Worm (Caenorhabditis elegans) whole organism, L2 larva: ENCODE data around the gene nhr-38.

ENCODE experiments used
- F13H6.1 ChIP-seq: sonication (generic microtip); optimal IDR thresholded peaks from 2 replicates; lab custom pipeline; 2016; ENCODE audit warnings: missing genetic modification characterization, missing compliant biosample characterization
- R02D3.7 ChIP-seq: fragments of 150-350 bp; optimal IDR thresholded peaks from 2 replicates; lab custom pipeline; 2014; ENCODE audit warnings: missing biosample characterization, missing genetic modification characterization
- Y55F3AM.14 ChIP-seq: fragments of 200-800 bp; sonication (Bioruptor generic); optimal IDR thresholded peaks from 2 replicates; lab custom pipeline; 2018; ENCODE audit warnings: mild to moderate bottlenecking, missing genetic modification characterization, missing compliant biosample characterization
- ZK546.5 ChIP-seq: sonication (generic microtip); optimal IDR thresholded peaks from 2 replicates; lab custom pipeline; 2017; ENCODE audit warnings: missing biosample characterization, missing genetic modification characterization
- aly-2 ChIP-seq: fragments of 150-350 bp; optimal IDR thresholded peaks from 2 replicates; lab custom pipeline; 2014; ENCODE audit warnings: missing biosample characterization, missing genetic modification characterization
- ama-1 ChIP-seq: fragments of 150-350 bp; optimal IDR thresholded peaks from 2 replicates; lab custom pipeline; 2018; ENCODE audit warnings: inconsistent platforms
- ceh-16 ChIP-seq: fragments of 150-350 bp; optimal IDR thresholded peaks from 2 replicates; lab custom pipeline; 2014; ENCODE audit warnings: missing biosample characterization, missing genetic modification characterization
- ceh-82 ChIP-seq: fragments of 150-350 bp; optimal IDR thresholded peaks from 2 replicates; lab custom pipeline; 2014; ENCODE audit warnings: missing biosample characterization, missing genetic modification characterization
- crh-2 ChIP-seq: sonication (generic microtip); optimal IDR thresholded peaks from 2 replicates; lab custom pipeline; 2017; ENCODE audit warnings: missing biosample characterization, missing genetic modification characterization
- dmd-4 ChIP-seq: sonication (generic microtip); optimal IDR thresholded peaks from 2 replicates; lab custom pipeline; 2017; ENCODE audit warnings: missing biosample characterization, missing genetic modification characterization
- egl-27 ChIP-seq: sonication (generic microtip); optimal IDR thresholded peaks from 3 replicates; lab custom pipeline; 2017; ENCODE audit warnings: missing biosample characterization, missing genetic modification reagents, missing genetic modification characterization
- elt-1 ChIP-seq: fragments of 150-350 bp; optimal IDR thresholded peaks from 2 replicates; lab custom pipeline; 2014; ENCODE audit warnings: missing biosample characterization, missing genetic modification characterization
- elt-3 ChIP-seq: sonication (generic microtip); optimal IDR thresholded peaks from 2 replicates; lab custom pipeline; 2017; ENCODE audit warnings: missing biosample characterization, missing genetic modification characterization
- fos-1 ChIP-seq: fragments of 150-350 bp; optimal IDR thresholded peaks from 2 replicates; lab custom pipeline; 2014; ENCODE audit warnings: missing biosample characterization, missing genetic modification characterization
- gmeb-1 ChIP-seq: fragments of 150-350 bp; optimal IDR thresholded peaks from 2 replicates; lab custom pipeline; 2014; ENCODE audit warnings: missing biosample characterization, missing genetic modification characterization
- lin-11 ChIP-seq: fragments of 150-350 bp; sonication (generic microtip); optimal IDR thresholded peaks from 2 replicates; lab custom pipeline; 2014; ENCODE audit warnings: missing biosample characterization, missing genetic modification characterization, inconsistent platforms, mixed read lengths
- lin-13 ChIP-seq: fragments of 150-350 bp; optimal IDR thresholded peaks from 2 replicates; lab custom pipeline; 2014; ENCODE audit warnings: missing biosample characterization, missing genetic modification reagents, missing genetic modification characterization
- lin-39 ChIP-seq: fragments of 150-350 bp; optimal IDR thresholded peaks from 2 replicates; lab custom pipeline; 2014; ENCODE audit warnings: missing biosample characterization, missing genetic modification reagents, missing genetic modification characterization
- lsy-2 ChIP-seq, 2 experiments: fragments of 150-350 bp in 1 of 2; sonication (generic microtip) in 1 of 2; optimal IDR thresholded peaks; 2 replicates each; lab custom pipeline; 2014 to 2017; ENCODE audit warnings: missing biosample characterization in 2 of 2, missing genetic modification characterization in 2 of 2
- mab-5 ChIP-seq: fragments of 150-350 bp; optimal IDR thresholded peaks from 2 replicates; lab custom pipeline; 2014; ENCODE audit warnings: missing biosample characterization, missing genetic modification characterization
- mbf-1 ChIP-seq: sonication (generic microtip); optimal IDR thresholded peaks from 2 replicates; lab custom pipeline; 2017; ENCODE audit warnings: missing biosample characterization, missing genetic modification characterization
- mdl-1 ChIP-seq, 2 experiments: fragments of 150-350 bp in 1 of 2; sonication (generic microtip) in 1 of 2; optimal IDR thresholded peaks; 2 replicates each; lab custom pipeline; 2017; ENCODE audit warnings: missing biosample characterization in 2 of 2, missing genetic modification characterization in 2 of 2
- nhr-10 ChIP-seq: sonication (generic microtip); optimal IDR thresholded peaks from 2 replicates; lab custom pipeline; 2017; ENCODE audit warnings: missing biosample characterization, missing genetic modification characterization
- nhr-11 ChIP-seq: fragments of 150-350 bp; optimal IDR thresholded peaks from 2 replicates; lab custom pipeline; 2014; ENCODE audit warnings: missing biosample characterization, missing genetic modification characterization
- nhr-12 ChIP-seq: fragments of 150-350 bp; optimal IDR thresholded peaks from 2 replicates; lab custom pipeline; 2014; ENCODE audit warnings: missing biosample characterization, missing genetic modification characterization
- nhr-129 ChIP-seq: fragments of 150-350 bp; optimal IDR thresholded peaks from 2 replicates; lab custom pipeline; 2014; ENCODE audit warnings: missing biosample characterization, missing genetic modification characterization
- nhr-21 ChIP-seq: fragments of 150-350 bp; optimal IDR thresholded peaks from 2 replicates; lab custom pipeline; 2014; ENCODE audit warnings: missing biosample characterization, missing genetic modification characterization
- nhr-23 ChIP-seq: fragments of 150-350 bp; optimal IDR thresholded peaks from 2 replicates; lab custom pipeline; 2014; ENCODE audit warnings: missing biosample characterization, missing genetic modification reagents, missing genetic modification characterization
- nhr-237 ChIP-seq: fragments of 150-350 bp; optimal IDR thresholded peaks from 2 replicates; lab custom pipeline; 2014; ENCODE audit warnings: missing biosample characterization, missing genetic modification characterization
- nhr-25 ChIP-seq: fragments of 150-350 bp; sonication (generic microtip); optimal IDR thresholded peaks from 3 replicates; lab custom pipeline; 2014; ENCODE audit warnings: missing biosample characterization, missing genetic modification characterization
- nhr-6 ChIP-seq: fragments of 150-350 bp; optimal IDR thresholded peaks from 2 replicates; lab custom pipeline; 2014; ENCODE audit warnings: missing biosample characterization, missing genetic modification characterization
- sem-4 ChIP-seq: fragments of 150-350 bp; optimal IDR thresholded peaks from 2 replicates; lab custom pipeline; 2014; ENCODE audit warnings: missing biosample characterization, missing genetic modification reagents, missing genetic modification characterization
- skn-1 ChIP-seq: sonication (generic microtip); optimal IDR thresholded peaks from 2 replicates; lab custom pipeline; 2017; ENCODE audit warnings: missing biosample characterization, missing genetic modification characterization
- sma-3 ChIP-seq: sonication (generic microtip); optimal IDR thresholded peaks from 2 replicates; lab custom pipeline; 2016; ENCODE audit warnings: missing genetic modification reagents, missing genetic modification characterization, missing compliant biosample characterization
- sma-9 ChIP-seq, 2 experiments: fragments of 150-350 bp in 1 of 2; sonication (generic microtip) in 1 of 2; optimal IDR thresholded peaks; 2 replicates each; lab custom pipeline; 2014 to 2016; ENCODE audit warnings: missing genetic modification characterization in 2 of 2, mild to moderate bottlenecking in 1 of 2, missing biosample characterization in 1 of 2, missing compliant biosample characterization in 1 of 2, missing genetic modification reagents in 1 of 2, moderate library complexity in 1 of 2
- snpc-4 ChIP-seq: fragments of 150-350 bp; optimal IDR thresholded peaks from 2 replicates; lab custom pipeline; 2014; ENCODE audit warnings: missing biosample characterization, missing genetic modification characterization
- unc-39 ChIP-seq: fragments of 150-350 bp; optimal IDR thresholded peaks from 2 replicates; lab custom pipeline; 2014; ENCODE audit warnings: missing biosample characterization, missing genetic modification characterization
- unc-55 ChIP-seq: fragments of 150-350 bp; sonication (generic microtip); optimal IDR thresholded peaks from 3 replicates; lab custom pipeline; 2014; ENCODE audit warnings: missing biosample characterization, missing genetic modification reagents, missing genetic modification characterization
- unc-62 ChIP-seq: fragments of 150-350 bp; optimal IDR thresholded peaks from 2 replicates; lab custom pipeline; 2014; ENCODE audit warnings: missing biosample characterization, missing genetic modification reagents, missing genetic modification characterization
- ztf-11 ChIP-seq: sonication (generic microtip); optimal IDR thresholded peaks from 2 replicates; lab custom pipeline; 2017; ENCODE audit warnings: missing biosample characterization, missing genetic modification characterization
- ztf-4 ChIP-seq: fragments of 150-350 bp; optimal IDR thresholded peaks from 2 replicates; lab custom pipeline; 2014; ENCODE audit warnings: missing biosample characterization, missing genetic modification characterization

nhr-38 gene

ce11 chrIV:9709887-9710286 is at the start of gene nhr-38:
TSS of gene nhr-38 (plus strand) at chrIV:9710187.
- no peak for TF ChIP-seq mbf-1 (tag; lab: Kevin White, UChicago)
- TF ChIP-seq aly-2 (tag; lab: Kevin White, UChicago): no peak
- no peak for TF ChIP-seq sma-3 (GFP tag; lab: Kevin White, UChicago)
- no peak for TF ChIP-seq sem-4 (tag; lab: Kevin White, UChicago)
- no peak for TF ChIP-seq elt-3 (tag; lab: Kevin White, UChicago)
- TF ChIP-seq gmeb-1: no peak
- no peak for TF ChIP-seq nhr-25 (tag; lab: Kevin White, UChicago)
- no peak for TF ChIP-seq lsy-2 (tag; optimal IDR thresholded peaks at IDR 0.05; lab: Kevin White, UChicago)
- no peak for TF ChIP-seq ZK546.5
- TF ChIP-seq nhr-23: no peak
- no peak for TF ChIP-seq unc-39
- TF ChIP-seq crh-2 (tag; lab: Kevin White, UChicago): no peak
- no peak for TF ChIP-seq Y55F3AM.14 (GFP tag; lab: Kevin White, UChicago)
- no peak for TF ChIP-seq lin-13 (GFP tag; lab: Kevin White, UChicago)
- no peak for TF ChIP-seq lin-39 (tag; lab: Kevin White, UChicago)
- no peak for TF ChIP-seq nhr-237 (tag; lab: Kevin White, UChicago)
- TF ChIP-seq nhr-6 (tag; lab: Kevin White, UChicago): no peak

- TF ChIP-seq sma-9 (GFP tag; optimal IDR thresholded peaks at IDR 0.05; lab: Kevin White, UChicago): peak; percentile 90
- no peak for TF ChIP-seq sma-9 (tag; optimal IDR thresholded peaks at IDR 0.05; lab: Kevin White, UChicago)
- TF ChIP-seq F13H6.1 (tag; lab: Kevin White, UChicago): peak; percentile 22
- TF ChIP-seq ama-1 (lab: Kevin White, UChicago): no peak
- no peak for TF ChIP-seq ceh-82 (tag; lab: Kevin White, UChicago)
These were observed 42.9 kb upstream of the nhr-38 start for ce11 chrIV:9667084-9667483.

ce11 chrIV:9668103-9668672 is 41.8 kb upstream of the nhr-38 start:
- TF ChIP-seq ceh-16 (tag; lab: Kevin White, UChicago) (no peak), sma-3 (GFP tag; lab: Kevin White, UChicago) (no peak), lsy-2 (tag; optimal IDR thresholded peaks at IDR 0.05; lab: Kevin White, UChicago) (peak in 1 of 2 experiments; percentile 39), ceh-82 (tag; lab: Kevin White, UChicago) (no peak), mdl-1 (tag; optimal IDR thresholded peaks at IDR 0.05; lab: Kevin White, UChicago) (no peak), dmd-4 (no peak), skn-1 (tag; lab: Kevin White, UChicago) (no peak), elt-3 (tag; lab: Kevin White, UChicago) (no peak), egl-27 (tag; lab: Kevin White, UChicago) (no peak), ztf-4 (peak; percentile 38), elt-1 (tag; lab: Kevin White, UChicago) (no peak), aly-2 (tag; lab: Kevin White, UChicago) (no peak), nhr-129 (peak; percentile 3), F13H6.1 (tag; lab: Kevin White, UChicago) (peak; percentile 59), nhr-12 (tag; lab: Kevin White, UChicago) (no peak), crh-2 (tag; lab: Kevin White, UChicago) (peak; percentile 44), ama-1 (lab: Kevin White, UChicago) (no peak), sma-9 (GFP tag; optimal IDR thresholded peaks at IDR 0.05; lab: Kevin White, UChicago) (peak; percentile 77), sma-9 (tag; optimal IDR thresholded peaks at IDR 0.05; lab: Kevin White, UChicago) (no peak)
- TF ChIP-seq, all 48 proteins: peak for 6

ce11 chrIV:9669969-9670368 is 40.0 kb upstream of the nhr-38 start:
- no peak for TF ChIP-seq lin-11 (tag; lab: Kevin White, UChicago)
- no peak for TF ChIP-seq snpc-4 (tag; lab: Kevin White, UChicago)
- TF ChIP-seq fos-1 (tag; lab: Kevin White, UChicago): peak; percentile 37
- TF ChIP-seq mab-5 (tag; lab: Kevin White, UChicago): no peak
- no peak for TF ChIP-seq nhr-10 (tag; lab: Kevin White, UChicago)
- no peak for TF ChIP-seq unc-62 (GFP tag; lab: Kevin White, UChicago)
- TF ChIP-seq lin-13 (GFP tag; lab: Kevin White, UChicago): peak; percentile 26
- TF ChIP-seq gmeb-1: peak; percentile 68
- peak; percentile 68 for TF ChIP-seq nhr-25 (tag; lab: Kevin White, UChicago)
- TF ChIP-seq nhr-11 (tag; lab: Kevin White, UChicago): no peak
- peak; percentile 81 for TF ChIP-seq nhr-21 (tag; lab: Kevin White, UChicago)
- TF ChIP-seq nhr-237 (tag; lab: Kevin White, UChicago): no peak
- peak; percentile 65 for TF ChIP-seq nhr-129
- TF ChIP-seq unc-55: no peak
- TF ChIP-seq nhr-12 (tag; lab: Kevin White, UChicago): no peak
- TF ChIP-seq lin-39 (tag; lab: Kevin White, UChicago): no peak
- peak; percentile 81 for TF ChIP-seq nhr-6 (tag; lab: Kevin White, UChicago)
- peak; percentile 30 for TF ChIP-seq crh-2 (tag; lab: Kevin White, UChicago)
- no peak for TF ChIP-seq ztf-4
- no peak for TF ChIP-seq dmd-4
- TF ChIP-seq nhr-23: no peak
- TF ChIP-seq skn-1 (tag; lab: Kevin White, UChicago): no peak
- no peak for TF ChIP-seq aly-2 (tag; lab: Kevin White, UChicago)
- peak; percentile 77 for TF ChIP-seq elt-1 (tag; lab: Kevin White, UChicago)
- no peak for TF ChIP-seq ZK546.5
- no peak for TF ChIP-seq ztf-11 (tag; lab: Kevin White, UChicago)
- TF ChIP-seq mbf-1 (tag; lab: Kevin White, UChicago): no peak
- TF ChIP-seq sma-3 (GFP tag; lab: Kevin White, UChicago): peak; percentile 70
- peak; percentile 59 to 83 for TF ChIP-seq mdl-1 (tag; optimal IDR thresholded peaks at IDR 0.05; lab: Kevin White, UChicago)
- peak; percentile 21 for TF ChIP-seq sem-4 (tag; lab: Kevin White, UChicago)
- no peak for TF ChIP-seq ceh-82 (tag; lab: Kevin White, UChicago)
- no peak for TF ChIP-seq elt-3 (tag; lab: Kevin White, UChicago)
- peak; percentile 33 for TF ChIP-seq egl-27 (tag; lab: Kevin White, UChicago)
- TF ChIP-seq R02D3.7 (tag; lab: Kevin White, UChicago): no peak
- TF ChIP-seq lsy-2 (tag; optimal IDR thresholded peaks at IDR 0.05; lab: Kevin White, UChicago): peak in 1 of 2 experiments; percentile 70
- peak; percentile 9 for TF ChIP-seq F13H6.1 (tag; lab: Kevin White, UChicago)
